Fruit fly (Drosophila melanogaster): ENCODE results near the gene CG46339.
A peak's percentile ranks its signal among the peaks of the same experiment; 100 is the strongest.

The CG46339 gene

DNA sequence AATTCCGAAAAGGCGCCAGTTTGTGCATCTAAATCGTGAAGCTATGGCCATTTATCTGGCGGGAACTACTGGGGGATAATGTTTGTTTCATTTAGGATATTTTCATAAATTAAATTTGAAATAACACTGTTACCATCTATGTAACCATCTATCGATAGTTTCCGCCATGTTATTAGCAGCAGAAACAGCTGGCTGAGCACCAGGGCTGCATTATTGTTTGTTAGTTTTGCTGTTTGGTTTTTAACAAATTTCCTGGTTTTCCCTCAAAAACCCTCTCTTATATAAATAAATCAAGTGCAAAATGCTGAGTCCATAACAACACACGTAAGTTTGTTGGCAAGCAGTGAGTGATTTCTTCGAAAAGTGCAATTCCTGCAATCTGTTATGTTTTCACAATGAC is 39.1 kb upstream of the CG46339 start, which contains the start of gene CG5500 (continued):
- no peak for TF ChIP-seq Ravus (GFP tag; IDR thresholded peaks at IDR 0.05)
- peak; percentile 22 for TF ChIP-seq mirr (GFP tag; optimal IDR thresholded peaks at IDR 0.05)
- TF ChIP-seq pros (GFP tag; optimal IDR thresholded peaks at IDR 0.05), result no peak
- no peak for TF ChIP-seq Oli (tag; optimal IDR thresholded peaks at IDR 0.05)
- TF ChIP-seq CrebB (tag; optimal IDR thresholded peaks at IDR 0.05), result no peak
- no peak for TF ChIP-seq CG6272 (GFP tag; IDR thresholded peaks at IDR 0.05)
- no peak for TF ChIP-seq CG4404 (GFP tag; IDR thresholded peaks at IDR 0.05)
- TF ChIP-seq emc (GFP tag; optimal IDR thresholded peaks at IDR 0.05), result no peak
- no peak for TF ChIP-seq Drgx (GFP tag; IDR thresholded peaks at IDR 0.05)
- peak; percentile 91 for TF ChIP-seq CG7928 (GFP tag; optimal IDR thresholded peaks at IDR 0.05)
- peak; percentile 29 for TF ChIP-seq CG2678 (tag; optimal IDR thresholded peaks at IDR 0.05)
- TF ChIP-seq zfh1 (GFP tag; IDR thresholded peaks at IDR 0.05), result no peak
- TF ChIP-seq org-1 (GFP tag; optimal IDR thresholded peaks at IDR 0.05), result no peak
- no peak for TF ChIP-seq sens-2 (GFP tag; IDR thresholded peaks at IDR 0.05)
- peak; percentile 45; the same call in 1 of the 3 replicates for TF ChIP-seq Opbp (GFP tag; IDR thresholded peaks at IDR 0.05; ENCODE audit: partially characterized antibody)
- no peak for TF ChIP-seq chinmo (GFP tag; IDR thresholded peaks at IDR 0.05; ENCODE audit: partially characterized antibody)
- TF ChIP-seq sr (GFP tag; IDR thresholded peaks at IDR 0.05), result no peak
- TF ChIP-seq CG8924 (tag; optimal IDR thresholded peaks at IDR 0.05), result peak; percentile 41
- TF ChIP-seq YL-1 (GFP tag; optimal IDR thresholded peaks at IDR 0.05), result no peak
- peak; percentile 19 for TF ChIP-seq CG4617 (GFP tag; optimal IDR thresholded peaks at IDR 0.05; ENCODE audit: borderline replicate concordance)
- no peak for TF ChIP-seq dpn (GFP tag; optimal IDR thresholded peaks at IDR 0.05)
- no peak for TF ChIP-seq pan (optimal IDR thresholded peaks at IDR 0.05)
- TF ChIP-seq pan (GFP tag; optimal IDR thresholded peaks at IDR 0.05 in 1 of 2, IDR thresholded peaks at IDR 0.05 in 1 of 2), result no peak
- TF ChIP-seq gro (GFP tag; optimal IDR thresholded peaks at IDR 0.05), result peak; percentile 29
- no peak for TF ChIP-seq nerfin-1 (tag; optimal IDR thresholded peaks at IDR 0.05)
- peak; percentile 24 for TF ChIP-seq CG12659 (GFP tag; optimal IDR thresholded peaks at IDR 0.05)
- TF ChIP-seq crc (GFP tag; optimal IDR thresholded peaks at IDR 0.05), result no peak
- TF ChIP-seq CG3726 (GFP tag; IDR thresholded peaks at IDR 0.05), result no peak
- TF ChIP-seq HHEX (GFP tag; optimal IDR thresholded peaks at IDR 0.05), result no peak
- no peak for TF ChIP-seq sisA (GFP tag; IDR thresholded peaks at IDR 0.05)
- TF ChIP-seq CG11723 (GFP tag; optimal IDR thresholded peaks at IDR 0.05), result no peak
- TF ChIP-seq danr (GFP tag; IDR thresholded peaks at IDR 0.05), result no peak
- no peak for TF ChIP-seq CG1602 (GFP tag; optimal IDR thresholded peaks at IDR 0.05)
- no peak for TF ChIP-seq Deaf1 (tag; optimal IDR thresholded peaks at IDR 0.05)
- no peak for TF ChIP-seq ci (GFP tag; IDR thresholded peaks at IDR 0.05)
- no peak for TF ChIP-seq CG9215 (GFP tag; IDR thresholded peaks at IDR 0.05)
- TF ChIP-seq knrl (GFP tag; IDR thresholded peaks at IDR 0.05; ENCODE audit: partially characterized antibody), result no peak; the same call in 2 of the 3 replicates
- no peak for TF ChIP-seq NFAT (GFP tag; IDR thresholded peaks at IDR 0.05)
- peak; percentile 56 for TF ChIP-seq CG15514 (GFP tag; optimal IDR thresholded peaks at IDR 0.05)
- peak; percentile 63 for TF ChIP-seq Doc3 (GFP tag; IDR thresholded peaks at IDR 0.05; ENCODE audit: partially characterized antibody)
- TF ChIP-seq CG11695 (GFP tag; IDR thresholded peaks at IDR 0.05), result no peak
- TF ChIP-seq sens (GFP tag), result peak; percentile 19
- TF ChIP-seq otp (GFP tag; IDR thresholded peaks at IDR 0.05), result no peak
- TF ChIP-seq Dad (GFP tag; optimal IDR thresholded peaks at IDR 0.05), result no peak
- TF ChIP-seq CG4707 (GFP tag; optimal IDR thresholded peaks at IDR 0.05), result no peak
- TF ChIP-seq CG11093 (GFP tag; IDR thresholded peaks at IDR 0.05), result no peak
- no peak for TF ChIP-seq cad (GFP tag; optimal IDR thresholded peaks at IDR 0.05)
- no peak for TF ChIP-seq kah (GFP tag; optimal IDR thresholded peaks at IDR 0.05)
- no peak for TF ChIP-seq CG4820 (GFP tag; optimal IDR thresholded peaks at IDR 0.05)
- no peak for TF ChIP-seq maf-S (GFP tag; optimal IDR thresholded peaks at IDR 0.05)
- no peak for TF ChIP-seq Spps (tag; optimal IDR thresholded peaks at IDR 0.05)
- TF ChIP-seq cato (GFP tag; optimal IDR thresholded peaks at IDR 0.05; ENCODE audit: borderline replicate concordance), result no peak
